Worm (Caenorhabditis elegans): ENCODE measurements around the gene cmtr-2.

DNA sequence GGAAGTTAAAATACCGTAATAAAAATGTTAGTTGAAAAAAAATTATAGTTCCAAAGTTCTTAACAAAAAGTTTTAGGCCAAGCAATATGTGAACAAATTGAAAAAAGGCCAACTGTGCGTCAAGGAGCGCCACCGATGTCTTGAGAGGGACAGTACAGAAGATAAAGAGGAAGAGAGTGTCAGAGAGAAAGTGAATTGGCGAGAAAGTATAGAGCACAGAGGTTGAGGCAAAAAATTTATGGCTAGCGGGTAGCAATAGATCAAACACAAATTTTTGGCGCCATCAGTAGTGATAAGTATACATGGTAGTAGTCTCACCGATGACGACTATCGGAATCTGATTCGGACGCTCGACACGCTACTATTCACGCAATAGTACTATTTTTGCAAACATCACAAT lies 10.9 kb upstream of the cmtr-2 start:
- TF ChIP-seq W03F9.2 (tag; optimal IDR thresholded peaks at IDR 0.05) (no peak), him-1 (tag; optimal IDR thresholded peaks at IDR 0.05) (no peak)
